Fruit fly (Drosophila melanogaster) whole organism, embryonic: Measurements from ENCODE around the gene CG33090.

Source experiments
- CG12236 ChIP-seq: fragments of 200-800 bp; sonication (Bioruptor generic); optimal IDR thresholded peaks from 2 replicates; lab custom pipeline; 2016; ENCODE audit warnings: missing biosample characterization, missing genetic modification characterization
- CG14050 ChIP-seq: fragments of 200-800 bp; sonication (Bioruptor generic); IDR thresholded peaks from 3 replicates; pipeline ENCODE4 v1.3.6; 2022; ENCODE audit warnings: missing biosample characterization, missing genetic modification characterization
- CG7928 ChIP-seq: fragments of 200-800 bp; sonication (Bioruptor generic); optimal IDR thresholded peaks from 2 replicates; lab custom pipeline; 2017; ENCODE audit warnings: missing biosample characterization, mild to moderate bottlenecking, missing genetic modification characterization
- Fer2 ChIP-seq: fragments of 200-800 bp; sonication (Bioruptor generic); optimal IDR thresholded peaks from 2 replicates; lab custom pipeline; 2018; ENCODE audit warnings: missing biosample characterization, mild to moderate bottlenecking, missing genetic modification characterization, moderate library complexity
- ap ChIP-seq: fragments of 200-800 bp; sonication (Bioruptor generic); IDR thresholded peaks from 2 replicates; pipeline ENCODE4 v1.3.6; 2022; ENCODE audit warnings: missing biosample characterization, missing genetic modification characterization
- hth ChIP-seq: fragments of >200 bp; optimal IDR thresholded peaks from 2 replicates; lab custom pipeline; 2017; ENCODE audit warnings: inconsistent platforms
- nau ChIP-seq: fragments of 200-800 bp; sonication (Bioruptor generic); optimal IDR thresholded peaks from 3 replicates; lab custom pipeline; 2017; ENCODE audit warnings: missing biosample characterization, mild to moderate bottlenecking, missing genetic modification characterization, missing genetic modification reagents
- psq ChIP-seq: fragments of 200-800 bp; sonication (Bioruptor generic); optimal IDR thresholded peaks from 2 replicates; lab custom pipeline; 2017; ENCODE audit warnings: missing biosample characterization, missing genetic modification characterization
- slp2 ChIP-seq: fragments of 200-800 bp; sonication (Bioruptor generic); optimal IDR thresholded peaks from 2 replicates; lab custom pipeline; 2016; ENCODE audit warnings: missing biosample characterization, missing genetic modification characterization

DNA sequence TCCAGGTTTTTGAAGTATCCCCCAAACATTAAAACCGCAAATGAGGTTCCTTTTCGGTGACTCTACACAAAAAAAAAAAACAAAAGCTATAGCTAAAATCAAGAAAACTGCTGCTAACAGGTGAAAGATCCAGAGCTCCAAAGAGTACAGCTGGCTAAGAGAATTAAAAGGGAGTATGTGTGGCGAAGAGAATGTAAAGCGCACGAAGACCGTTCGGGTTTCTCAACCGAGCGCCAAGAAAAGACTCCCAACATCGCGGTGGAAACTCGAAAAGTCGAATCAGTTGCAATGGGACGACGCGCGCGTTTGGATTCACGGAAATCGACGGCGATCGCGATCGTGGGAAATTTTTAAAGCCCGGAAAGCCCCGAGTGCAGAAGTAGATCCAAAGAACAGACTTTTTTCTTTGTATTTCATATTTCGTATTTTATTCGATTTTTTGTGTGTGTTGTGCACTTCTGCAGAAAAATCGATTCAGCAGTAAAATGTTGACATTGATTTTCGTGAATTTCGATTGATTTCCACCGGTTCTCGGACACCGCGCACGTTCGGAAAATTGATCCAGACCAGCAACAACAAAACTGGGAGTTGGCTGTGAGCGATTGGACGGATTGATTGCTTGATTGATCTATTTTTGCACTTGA lies 33.1 kb upstream of the CG33090 start:
- no peak for TF ChIP-seq slp2 (GFP tag; lab: Kevin White, UChicago)
- no peak for TF ChIP-seq nau (GFP tag; lab: Kevin White, UChicago)
- TF ChIP-seq CG14050 = no peak
- no peak for TF ChIP-seq ap (GFP tag; lab: Robert Waterston, UW)
- TF ChIP-seq Fer2 (tag; lab: Kevin White, UChicago) = no peak
- TF ChIP-seq hth (lab: Kevin White, UChicago) = no peak
- TF ChIP-seq CG12236 (GFP tag; lab: Kevin White, UChicago) = no peak
- TF ChIP-seq CG7928 (GFP tag; lab: Kevin White, UChicago) = no peak
- TF ChIP-seq psq (GFP tag; lab: Kevin White, UChicago) = no peak
